Worm (Caenorhabditis elegans) whole organism, late embryonic: Measurements from ENCODE around the gene T05A8.11.

ENCODE experiments used
- C08G9.2 ChIP-seq: sonication (generic microtip); optimal IDR thresholded peaks from 2 replicates; lab custom pipeline; 2016; ENCODE audit warnings: mild to moderate bottlenecking, missing genetic modification characterization, moderate library complexity, missing compliant biosample characterization
- C38D4.7 ChIP-seq: fragments of 200-800 bp; sonication (Bioruptor generic); optimal IDR thresholded peaks from 2 replicates; lab custom pipeline; 2018; ENCODE audit warnings: mild to moderate bottlenecking, missing genetic modification characterization, moderate library complexity, missing compliant biosample characterization
- K02D7.2 ChIP-seq: sonication (generic microtip); optimal IDR thresholded peaks from 2 replicates; lab custom pipeline; 2017; ENCODE audit warnings: mild to moderate bottlenecking, missing genetic modification characterization, missing compliant biosample characterization
- K09A11.1 ChIP-seq: sonication (generic microtip); optimal IDR thresholded peaks from 2 replicates; lab custom pipeline; 2017; ENCODE audit warnings: antibody characterized with exemption, mild to moderate bottlenecking, missing genetic modification characterization, missing compliant biosample characterization; ENCODE audit not compliant: insufficient read depth
- T23F11.4 ChIP-seq: fragments of 200-800 bp; sonication (Bioruptor generic); optimal IDR thresholded peaks from 2 replicates; lab custom pipeline; 2018; ENCODE audit warnings: mild to moderate bottlenecking, missing genetic modification characterization, missing compliant biosample characterization
- ceh-18 ChIP-seq: sonication (generic microtip); optimal IDR thresholded peaks from 2 replicates; lab custom pipeline; 2016; ENCODE audit warnings: missing genetic modification characterization, missing compliant biosample characterization
- ceh-19 ChIP-seq: fragments of 200-800 bp; sonication (Bioruptor generic); optimal IDR thresholded peaks from 2 replicates; lab custom pipeline; 2018; ENCODE audit warnings: mild to moderate bottlenecking, missing genetic modification characterization, missing compliant biosample characterization
- ceh-48 ChIP-seq: sonication (generic microtip); optimal IDR thresholded peaks from 2 replicates; lab custom pipeline; 2016; ENCODE audit warnings: missing genetic modification characterization, inconsistent platforms, missing compliant biosample characterization
- dmd-4 ChIP-seq: sonication (generic microtip); optimal IDR thresholded peaks from 2 replicates; lab custom pipeline; 2016; ENCODE audit warnings: borderline replicate concordance, missing genetic modification characterization, missing compliant biosample characterization
- dve-1 ChIP-seq: sonication (generic microtip); optimal IDR thresholded peaks from 2 replicates; lab custom pipeline; 2017; ENCODE audit warnings: antibody characterized with exemption, mild to moderate bottlenecking, missing genetic modification characterization, missing compliant biosample characterization
- hlh-13 ChIP-seq: fragments of 200-800 bp; sonication (Bioruptor generic); optimal IDR thresholded peaks from 2 replicates; lab custom pipeline; 2018; ENCODE audit warnings: mild to moderate bottlenecking, missing genetic modification characterization, missing compliant biosample characterization
- hlh-15 ChIP-seq: sonication (generic microtip); optimal IDR thresholded peaks from 2 replicates; lab custom pipeline; 2016; ENCODE audit warnings: missing genetic modification characterization, missing compliant biosample characterization
- hlh-30 ChIP-seq: sonication (generic microtip); optimal IDR thresholded peaks from 2 replicates; lab custom pipeline; 2017; ENCODE audit warnings: antibody characterized with exemption, missing genetic modification characterization, missing compliant biosample characterization; ENCODE audit not compliant: insufficient read depth
- hlh-6 ChIP-seq: sonication (generic microtip); optimal IDR thresholded peaks from 2 replicates; lab custom pipeline; 2016; ENCODE audit warnings: missing genotype, missing genetic modification characterization, missing compliant biosample characterization
- hlh-8 ChIP-seq: sonication (generic microtip); optimal IDR thresholded peaks from 2 replicates; lab custom pipeline; 2016; ENCODE audit warnings: missing genotype, missing genetic modification characterization, missing compliant biosample characterization
- lim-6 ChIP-seq: sonication (generic microtip); optimal IDR thresholded peaks from 2 replicates; lab custom pipeline; 2016; ENCODE audit warnings: missing genetic modification characterization, missing compliant biosample characterization
- madf-2 ChIP-seq: sonication (generic microtip); optimal IDR thresholded peaks from 2 replicates; lab custom pipeline; 2017; ENCODE audit warnings: missing genetic modification characterization, missing compliant biosample characterization
- mec-3 ChIP-seq: sonication (generic microtip); optimal IDR thresholded peaks from 2 replicates; lab custom pipeline; 2016; ENCODE audit warnings: borderline replicate concordance, missing genetic modification characterization, missing compliant biosample characterization
- nhr-232 ChIP-seq: sonication (generic microtip); optimal IDR thresholded peaks from 2 replicates; lab custom pipeline; 2016; ENCODE audit warnings: missing genetic modification characterization, missing compliant biosample characterization
- npax-4 ChIP-seq: sonication (generic microtip); optimal IDR thresholded peaks from 2 replicates; lab custom pipeline; 2016; ENCODE audit warnings: missing genetic modification characterization, missing compliant biosample characterization
- odd-2 ChIP-seq: sonication (generic microtip); optimal IDR thresholded peaks from 2 replicates; lab custom pipeline; 2017; ENCODE audit warnings: antibody characterized with exemption, mild to moderate bottlenecking, missing genetic modification characterization, missing compliant biosample characterization
- pat-9 ChIP-seq: fragments of 200-800 bp; sonication (Bioruptor generic); optimal IDR thresholded peaks from 2 replicates; lab custom pipeline; 2018; ENCODE audit warnings: mild to moderate bottlenecking, missing genetic modification characterization, moderate library complexity, missing compliant biosample characterization
- pax-1 ChIP-seq: fragments of 150-350 bp; optimal IDR thresholded peaks from 2 replicates; lab custom pipeline; 2014; ENCODE audit warnings: missing biosample characterization, missing genetic modification characterization
- pha-2 ChIP-seq: sonication (generic microtip); optimal IDR thresholded peaks from 2 replicates; lab custom pipeline; 2017; ENCODE audit warnings: mild to moderate bottlenecking, missing genetic modification characterization, missing compliant biosample characterization
- pha-4 ChIP-seq: fragments of 150-350 bp; optimal IDR thresholded peaks from 2 replicates; lab custom pipeline; 2018; ENCODE audit warnings: missing biosample characterization, missing genetic modification reagents, missing genetic modification characterization
- pqm-1 ChIP-seq: sonication (generic microtip); optimal IDR thresholded peaks from 2 replicates; lab custom pipeline; 2016; ENCODE audit warnings: missing genetic modification characterization, missing compliant biosample characterization
- pros-1 ChIP-seq: fragments of 150-350 bp; optimal IDR thresholded peaks from 2 replicates; lab custom pipeline; 2014; ENCODE audit warnings: missing biosample characterization, missing genetic modification reagents, missing genetic modification characterization
- rnt-1 ChIP-seq: sonication (generic microtip); optimal IDR thresholded peaks from 2 replicates; lab custom pipeline; 2016; ENCODE audit warnings: missing genetic modification characterization, missing compliant biosample characterization
- sdc-2 ChIP-seq: sonication (generic microtip); optimal IDR thresholded peaks from 2 replicates; lab custom pipeline; 2016; ENCODE audit warnings: missing genotype, missing genetic modification characterization, missing compliant biosample characterization
- sox-4 ChIP-seq: sonication (generic microtip); optimal IDR thresholded peaks from 2 replicates; lab custom pipeline; 2017; ENCODE audit warnings: mild to moderate bottlenecking, missing genetic modification characterization, inconsistent platforms, missing compliant biosample characterization
- ttx-3 ChIP-seq: sonication (generic microtip); optimal IDR thresholded peaks from 2 replicates; lab custom pipeline; 2016; ENCODE audit warnings: missing genetic modification reagents, missing genetic modification characterization, missing compliant biosample characterization
- unc-3 ChIP-seq, 2 experiments: fragments of 200-800 bp in 1 of 2; sonication (Bioruptor generic) in 1 of 2; sonication (generic microtip) in 1 of 2; conservative IDR thresholded peaks in 1 of 2; optimal IDR thresholded peaks in 1 of 2; 2 replicates each; pipeline versions ENCODE4 v1.3.6 to Lab custom; 2016 to 2022; ENCODE audit warnings: missing compliant biosample characterization in 2 of 2, missing genetic modification characterization in 2 of 2, missing genetic modification reagents in 1 of 2
- unc-42 ChIP-seq: sonication (generic microtip); optimal IDR thresholded peaks from 2 replicates; lab custom pipeline; 2016; ENCODE audit warnings: missing genotype, missing genetic modification characterization, missing compliant biosample characterization
- zip-5 ChIP-seq: sonication (generic microtip); optimal IDR thresholded peaks from 2 replicates; lab custom pipeline; 2016; ENCODE audit warnings: missing genetic modification characterization, missing compliant biosample characterization
- ztf-16 ChIP-seq: sonication (generic microtip); optimal IDR thresholded peaks from 2 replicates; lab custom pipeline; 2017; ENCODE audit warnings: missing genetic modification characterization, missing compliant biosample characterization

T05A8.11 gene

ce11 chrII:2707872-2708271 lies 17.6 kb downstream of the T05A8.11 start, which contains the start of gene Y47G7B.2:
Gene Y47G7B.2 (minus strand): TSS chrII:2708014.
- TF ChIP-seq K09A11.1 (tag; lab: Kevin White, UChicago), result no peak
- TF ChIP-seq C38D4.7 (GFP tag; lab: Kevin White, UChicago), result no peak

- TF ChIP-seq dmd-4 (no peak), rnt-1 (no peak), pqm-1 (no peak), hlh-15 (tag; lab: Kevin White, UChicago) (no peak), ceh-48 (tag; lab: Kevin White, UChicago) (no peak), zip-5 (no peak)
Measured at ce11 chrII:2705200-2705599, 20.3 kb downstream of the T05A8.11 start, which contains the start of gene srh-128. Gene srh-128 (minus strand): TSS chrII:2705300.

- TF ChIP-seq ceh-18 (tag; lab: Kevin White, UChicago) (no peak), hlh-6 (tag; lab: Kevin White, UChicago) (no peak), sox-4 (tag; lab: Kevin White, UChicago) (no peak), T23F11.4 (no peak), K02D7.2 (tag; lab: Kevin White, UChicago) (no peak), C08G9.2 (tag; lab: Kevin White, UChicago) (no peak), odd-2 (tag; lab: Kevin White, UChicago) (no peak), ttx-3 (tag; lab: Kevin White, UChicago) (no peak), rnt-1 (no peak), nhr-232 (tag; lab: Kevin White, UChicago) (no peak), hlh-13 (GFP tag; lab: Kevin White, UChicago) (no peak), madf-2 (tag; lab: Kevin White, UChicago) (no peak)
- TF ChIP-seq, all 69 proteins: peak for 0
Measured at ce11 chrII:2702757-2703156, 22.7 kb downstream of the T05A8.11 start, which contains the start of gene sri-60. Gene sri-60 (minus strand): TSS chrII:2702857.

ce11 chrII:2700229-2700628 lies 25.2 kb downstream of the T05A8.11 start, which contains the start of gene sri-61:
Gene sri-61 (minus strand): TSS chrII:2700329.
- no peak for TF ChIP-seq pha-2 (tag; lab: Kevin White, UChicago)
- TF ChIP-seq npax-4 (tag; lab: Kevin White, UChicago), result no peak
- TF ChIP-seq, all 69 proteins: peak for 0

ce11 chrII:2698378-2698777 lies 27.1 kb downstream of the T05A8.11 start, which contains the start of gene sri-62:
Gene sri-62 (minus strand): TSS chrII:2698478.
- TF ChIP-seq hlh-13 (GFP tag; lab: Kevin White, UChicago), result no peak
- TF ChIP-seq unc-3 (GFP tag; conservative IDR thresholded peaks at IDR 0.05; lab: Robert Waterston, UW), result no peak
- TF ChIP-seq unc-3 (tag; optimal IDR thresholded peaks at IDR 0.05; lab: Kevin White, UChicago), result no peak
- TF ChIP-seq pha-4, result no peak
- no peak for TF ChIP-seq ceh-19 (GFP tag; lab: Kevin White, UChicago)
- TF ChIP-seq pax-1 (tag; lab: Kevin White, UChicago), result no peak
- no peak for TF ChIP-seq sdc-2

ce11 chrII:2695079-2695478 lies 30.4 kb downstream of the T05A8.11 start:
- peak; percentile 46 for TF ChIP-seq unc-42 (tag; lab: Kevin White, UChicago)
- TF ChIP-seq pqm-1, result no peak

ce11 chrII:2692476-2692875 lies 33.0 kb downstream of the T05A8.11 start, which contains the start of gene set-11:
Gene set-11 (minus strand): TSS chrII:2692576.
- no peak for TF ChIP-seq pros-1 (tag; lab: Kevin White, UChicago)
- TF ChIP-seq pha-4, result no peak
- no peak for TF ChIP-seq lim-6 (tag; lab: Kevin White, UChicago)
- no peak for TF ChIP-seq ztf-16
- TF ChIP-seq hlh-13 (GFP tag; lab: Kevin White, UChicago), result no peak
- no peak for TF ChIP-seq pat-9 (tag; lab: Kevin White, UChicago)
- no peak for TF ChIP-seq hlh-8 (tag; lab: Kevin White, UChicago)
- no peak for TF ChIP-seq dve-1
- no peak for TF ChIP-seq rnt-1
- TF ChIP-seq pax-1 (tag; lab: Kevin White, UChicago), result no peak
- no peak for TF ChIP-seq mec-3 (tag; lab: Kevin White, UChicago)
- no peak for TF ChIP-seq hlh-30 (tag; lab: Kevin White, UChicago)
